Fruit fly (Drosophila melanogaster) whole organism, embryonic: Measurements from ENCODE around the gene CG15888.

Source experiments
- ATbp ChIP-seq: fragments of 200-800 bp; sonication (Bioruptor generic); optimal IDR thresholded peaks from 2 replicates; lab custom pipeline; 2017; ENCODE audit warnings: missing biosample characterization, mild to moderate bottlenecking, missing genetic modification characterization, missing genetic modification reagents
- Awh ChIP-seq: fragments of 200-800 bp; sonication (Bioruptor generic); IDR thresholded peaks from 2 replicates; pipeline ENCODE4, ENCODE4 v1.3.6; 2022; ENCODE audit warnings: missing biosample characterization, missing genetic modification characterization
- BEAF-32 ChIP-seq: fragments of 200-800 bp; sonication (Bioruptor generic); optimal IDR thresholded peaks from 3 replicates; lab custom pipeline; 2017; ENCODE audit warnings: missing biosample characterization, missing genetic modification characterization, mild to moderate bottlenecking, moderate library complexity, missing genetic modification reagents
- Blimp-1 ChIP-seq: fragments of 200-800 bp; sonication (Bioruptor generic); optimal IDR thresholded peaks from 3 replicates; lab custom pipeline; 2018; ENCODE audit warnings: missing biosample characterization, missing genetic modification characterization, mild to moderate bottlenecking, moderate library complexity, missing genetic modification reagents
- CG12071 ChIP-seq: fragments of 200-800 bp; sonication (Bioruptor generic); optimal IDR thresholded peaks from 3 replicates; lab custom pipeline; 2018; ENCODE audit warnings: missing biosample characterization, mild to moderate bottlenecking, missing genetic modification characterization
- CG12659 ChIP-seq: fragments of 200-800 bp; sonication (Bioruptor generic); optimal IDR thresholded peaks from 3 replicates; lab custom pipeline; 2017; ENCODE audit warnings: mild to moderate bottlenecking, missing biosample characterization, missing genetic modification reagents, missing genetic modification characterization
- CG14860 ChIP-seq: fragments of 200-800 bp; sonication (Bioruptor generic); IDR thresholded peaks from 3 replicates; pipeline ENCODE4 v1.3.6; 2022; ENCODE audit warnings: missing biosample characterization, missing genetic modification characterization; ENCODE audit not compliant: partially characterized antibody
- CG15479 ChIP-seq: fragments of 200-800 bp; sonication (Bioruptor generic); optimal IDR thresholded peaks from 3 replicates; lab custom pipeline; 2019; ENCODE audit warnings: missing biosample characterization, mild to moderate bottlenecking, missing genetic modification characterization, moderate library complexity
- CG2120 ChIP-seq: fragments of 200-800 bp; sonication (Bioruptor generic); optimal IDR thresholded peaks from 3 replicates; lab custom pipeline; 2016; ENCODE audit warnings: missing biosample characterization, missing genetic modification characterization
- CG2678 ChIP-seq: fragments of 200-800 bp; sonication (Bioruptor generic); optimal IDR thresholded peaks from 3 replicates; lab custom pipeline; 2019; ENCODE audit warnings: missing biosample characterization, mild to moderate bottlenecking, missing genetic modification characterization, moderate library complexity
- CG30403 ChIP-seq: fragments of 200-800 bp; sonication (Bioruptor generic); optimal IDR thresholded peaks from 3 replicates; lab custom pipeline; 2016; ENCODE audit warnings: missing biosample characterization, missing genetic modification characterization
- CG31365 ChIP-seq: fragments of 200-800 bp; sonication (Bioruptor generic); optimal IDR thresholded peaks from 2 replicates; lab custom pipeline; 2018; ENCODE audit warnings: missing biosample characterization, mild to moderate bottlenecking, missing genetic modification characterization
- CG3163 ChIP-seq: fragments of 200-800 bp; sonication (Bioruptor generic); optimal IDR thresholded peaks from 3 replicates; lab custom pipeline; 2016; ENCODE audit warnings: missing biosample characterization, missing genetic modification characterization
- CG3281 ChIP-seq: fragments of 200-800 bp; sonication (Bioruptor generic); optimal IDR thresholded peaks from 3 replicates; lab custom pipeline; 2017; ENCODE audit warnings: missing biosample characterization, mild to moderate bottlenecking, missing genetic modification characterization
- CG6254 ChIP-seq: fragments of 200-800 bp; sonication (Bioruptor generic); optimal IDR thresholded peaks from 3 replicates; lab custom pipeline; 2017; ENCODE audit warnings: mild to moderate bottlenecking, missing biosample characterization, missing genetic modification reagents, missing genetic modification characterization
- CG6854 ChIP-seq: fragments of 200-800 bp; sonication (Bioruptor generic); optimal IDR thresholded peaks from 3 replicates; lab custom pipeline; 2017; ENCODE audit warnings: missing biosample characterization, mild to moderate bottlenecking, missing genetic modification characterization
- CG7963 ChIP-seq: fragments of 200-800 bp; sonication (Bioruptor generic); IDR thresholded peaks from 3 replicates; pipeline ENCODE4 v1.3.6; 2022; ENCODE audit warnings: missing biosample characterization, missing genetic modification characterization; ENCODE audit not compliant: partially characterized antibody
- CG8290 ChIP-seq, 3 experiments: fragments of 200-800 bp; sonication (Bioruptor generic); optimal IDR thresholded peaks; 2 replicates each; lab custom pipeline; 2016 to 2019; ENCODE audit warnings: missing biosample characterization in 3 of 3, missing genetic modification characterization in 3 of 3, mild to moderate bottlenecking in 2 of 3, moderate library complexity in 1 of 3
- CG8765 ChIP-seq: fragments of 200-800 bp; sonication (Bioruptor generic); IDR thresholded peaks from 2 replicates; pipeline ENCODE4 v1.3.6; 2022; ENCODE audit warnings: missing biosample characterization, missing genetic modification characterization
- CoRest ChIP-seq: fragments of 200-800 bp; sonication (Bioruptor generic); optimal IDR thresholded peaks from 3 replicates; lab custom pipeline; 2018; ENCODE audit warnings: missing biosample characterization, mild to moderate bottlenecking, missing genetic modification characterization, moderate library complexity
- CrebB ChIP-seq: fragments of 200-800 bp; sonication (Bioruptor generic); optimal IDR thresholded peaks from 3 replicates; lab custom pipeline; 2018; ENCODE audit warnings: missing biosample characterization, mild to moderate bottlenecking, missing genetic modification characterization
- D ChIP-seq, 2 experiments: fragments of 200-800 bp in 1 of 2; fragments of >200 bp in 1 of 2; sonication (Bioruptor generic) in 1 of 2; optimal IDR thresholded peaks; 2 replicates in 1 of 2; 3 replicates in 1 of 2; lab custom pipeline; 2017; ENCODE audit warnings: mild to moderate bottlenecking in 1 of 2, missing biosample characterization in 1 of 2, missing genetic modification characterization in 1 of 2, missing genetic modification reagents in 1 of 2
- Dek ChIP-seq: fragments of 200-800 bp; sonication (Bioruptor generic); optimal IDR thresholded peaks from 3 replicates; lab custom pipeline; 2019; ENCODE audit warnings: missing biosample characterization, mild to moderate bottlenecking, missing genetic modification characterization, moderate library complexity
- Doc2 ChIP-seq: fragments of 200-800 bp; sonication (Bioruptor generic); IDR thresholded peaks from 2 replicates; pipeline ENCODE4 v1.3.6; 2022; ENCODE audit warnings: missing biosample characterization, missing genetic modification characterization
- Doc3 ChIP-seq: fragments of 200-800 bp; sonication (Bioruptor generic); IDR thresholded peaks from 3 replicates; pipeline ENCODE4 v1.3.6; 2022; ENCODE audit warnings: missing biosample characterization, missing genetic modification characterization; ENCODE audit not compliant: partially characterized antibody
- HmgZ ChIP-seq: fragments of 200-800 bp; sonication (Bioruptor generic); optimal IDR thresholded peaks from 2 replicates; lab custom pipeline; 2018; ENCODE audit warnings: missing biosample characterization, mild to moderate bottlenecking, missing genetic modification characterization
- Kr ChIP-seq: fragments of 200-800 bp; sonication (Bioruptor generic); optimal IDR thresholded peaks from 2 replicates; lab custom pipeline; 2017; ENCODE audit warnings: missing biosample characterization, mild to moderate bottlenecking, missing genetic modification characterization
- Lpt ChIP-seq: fragments of >200 bp; optimal IDR thresholded peaks from 2 replicates; lab custom pipeline; 2018; ENCODE audit warnings: missing biosample characterization, missing genetic modification characterization
- Nf-YA ChIP-seq: fragments of 200-800 bp; sonication (Bioruptor generic); IDR thresholded peaks from 2 replicates; pipeline ENCODE4 v1.3.6; 2022; ENCODE audit warnings: missing biosample characterization, missing genetic modification characterization
- Pdp1 ChIP-seq, 2 experiments: fragments of 200-800 bp; sonication (Bioruptor generic); optimal IDR thresholded peaks; 3 replicates each; lab custom pipeline; 2016; ENCODE audit warnings: missing biosample characterization in 2 of 2, missing genetic modification characterization in 2 of 2, mild to moderate bottlenecking in 1 of 2, moderate library complexity in 1 of 2
- Sox102F ChIP-seq: fragments of 200-800 bp; sonication (Bioruptor generic); optimal IDR thresholded peaks from 2 replicates; lab custom pipeline; 2018; ENCODE audit warnings: missing biosample characterization, mild to moderate bottlenecking, missing genetic modification characterization, moderate library complexity
- Taf1 ChIP-seq: fragments of 200-800 bp; sonication (Bioruptor generic); IDR thresholded peaks from 2 replicates; pipeline ENCODE4 v1.3.6; 2022; ENCODE audit warnings: missing biosample characterization, missing genetic modification characterization
- amos ChIP-seq: fragments of 200-800 bp; sonication (Bioruptor generic); IDR thresholded peaks from 2 replicates; pipeline ENCODE4 v1.3.6; 2022; ENCODE audit warnings: missing biosample characterization, missing genetic modification characterization; ENCODE audit not compliant: partially characterized antibody
- ap ChIP-seq: fragments of 200-800 bp; sonication (Bioruptor generic); IDR thresholded peaks from 2 replicates; pipeline ENCODE4 v1.3.6; 2022; ENCODE audit warnings: missing biosample characterization, missing genetic modification characterization
- chm ChIP-seq: fragments of 200-800 bp; sonication (Bioruptor generic); IDR thresholded peaks from 2 replicates; pipeline ENCODE4 v1.3.6; 2022; ENCODE audit warnings: missing biosample characterization, missing genetic modification characterization
- dmrt99B ChIP-seq: fragments of 200-800 bp; sonication (Bioruptor generic); optimal IDR thresholded peaks from 2 replicates; lab custom pipeline; 2018; ENCODE audit warnings: missing biosample characterization, mild to moderate bottlenecking, missing genetic modification characterization, moderate library complexity
- exex ChIP-seq: fragments of 200-800 bp; sonication (Bioruptor generic); optimal IDR thresholded peaks from 4 replicates; lab custom pipeline; 2018; ENCODE audit warnings: missing biosample characterization, mild to moderate bottlenecking, missing genetic modification characterization, moderate library complexity
- gcm ChIP-seq: fragments of 200-800 bp; sonication (Bioruptor generic); optimal IDR thresholded peaks from 2 replicates; lab custom pipeline; 2019; ENCODE audit warnings: missing biosample characterization, mild to moderate bottlenecking, missing genetic modification characterization, moderate library complexity
- inv ChIP-seq: fragments of 200-800 bp; sonication (Bioruptor generic); IDR thresholded peaks from 2 replicates; pipeline ENCODE4 v1.3.6; 2022; ENCODE audit warnings: missing biosample characterization, missing genetic modification characterization; ENCODE audit not compliant: partially characterized antibody
- lilli ChIP-seq: fragments of 200-800 bp; sonication (Bioruptor generic); optimal IDR thresholded peaks from 3 replicates; lab custom pipeline; 2016; ENCODE audit warnings: missing biosample characterization, missing genetic modification characterization
- lola ChIP-seq, 3 experiments: fragments of >200 bp in 2 of 3; fragments of 200-800 bp in 1 of 3; sonication (Bioruptor generic) in 1 of 3; optimal IDR thresholded peaks; 2 replicates each; lab custom pipeline; 2017 to 2019; ENCODE audit warnings: missing biosample characterization in 3 of 3, missing genetic modification characterization in 3 of 3, mild to moderate bottlenecking in 1 of 3, moderate library complexity in 1 of 3
- mld ChIP-seq: fragments of 200-800 bp; sonication (Bioruptor generic); IDR thresholded peaks from 3 replicates; pipeline ENCODE4 v1.3.6; 2022; ENCODE audit warnings: missing biosample characterization, missing genetic modification characterization; ENCODE audit not compliant: partially characterized antibody
- org-1 ChIP-seq: fragments of 200-800 bp; sonication (Bioruptor generic); optimal IDR thresholded peaks from 2 replicates; lab custom pipeline; 2017; ENCODE audit warnings: missing biosample characterization, missing genetic modification characterization
- pros ChIP-seq: fragments of 200-800 bp; sonication (Bioruptor generic); optimal IDR thresholded peaks from 3 replicates; lab custom pipeline; 2019; ENCODE audit warnings: missing biosample characterization, mild to moderate bottlenecking, missing genetic modification characterization, moderate library complexity
- slp2 ChIP-seq: fragments of 200-800 bp; sonication (Bioruptor generic); optimal IDR thresholded peaks from 2 replicates; lab custom pipeline; 2016; ENCODE audit warnings: missing biosample characterization, missing genetic modification characterization
- unc-4 ChIP-seq: fragments of 200-800 bp; sonication (Bioruptor generic); IDR thresholded peaks from 2 replicates; pipeline ENCODE4 v1.3.6; 2022; ENCODE audit warnings: missing biosample characterization, missing genetic modification characterization; ENCODE audit not compliant: partially characterized antibody
- vnd ChIP-seq: fragments of 200-800 bp; sonication (Bioruptor generic); IDR thresholded peaks from 3 replicates; pipeline ENCODE4 v1.3.6; 2022; ENCODE audit warnings: missing biosample characterization, missing genetic modification characterization; ENCODE audit not compliant: partially characterized antibody

CG15888 gene

DNA sequence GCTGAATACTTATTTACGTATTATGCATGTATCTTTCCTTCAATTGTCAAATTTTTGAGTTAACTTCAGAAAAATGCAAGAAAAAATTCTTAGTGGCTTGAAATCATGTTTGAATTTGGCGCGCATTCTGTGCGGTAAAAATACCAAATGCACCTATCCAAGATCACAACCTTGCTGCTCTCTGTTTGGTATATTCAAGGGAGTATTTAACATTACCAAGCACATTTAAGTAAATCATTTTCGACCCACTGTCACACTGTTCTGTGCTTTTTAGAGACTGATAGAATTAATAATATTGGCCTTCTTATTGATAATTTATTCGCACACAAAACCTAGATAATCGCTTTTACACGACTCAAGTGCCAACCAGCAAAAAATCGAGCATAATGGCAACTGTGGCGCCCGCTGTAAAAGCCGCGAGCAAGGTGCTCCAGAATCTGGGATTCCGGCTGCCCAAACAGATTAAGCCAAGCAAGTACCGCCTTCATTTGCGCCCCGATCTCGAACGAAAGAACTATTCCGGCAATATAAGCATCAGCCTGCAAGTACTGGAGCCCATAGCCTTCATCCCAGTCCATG is 22.9 kb upstream of the CG15888 start (continued):
- TF ChIP-seq CG15479, result no peak
- no peak for TF ChIP-seq CG6854
- TF ChIP-seq CG30403 (GFP tag; lab: Kevin White, UChicago), result no peak
- TF ChIP-seq amos (GFP tag; lab: Robert Waterston, UW), result peak; percentile 6; the same call in 1 of the 2 replicates
- TF ChIP-seq CG12659, result peak; percentile 61
- peak; percentile 44 for TF ChIP-seq BEAF-32 (GFP tag; lab: Kevin White, UChicago)
- peak in 1 of 2 experiments; percentile 39 for TF ChIP-seq Pdp1 (GFP tag; optimal IDR thresholded peaks at IDR 0.05; lab: Kevin White, UChicago)
- TF ChIP-seq CG31365 (tag; lab: Kevin White, UChicago), result no peak
- no peak for TF ChIP-seq org-1 (GFP tag; lab: Kevin White, UChicago)
- TF ChIP-seq CrebB (tag; lab: Kevin White, UChicago), result no peak
- TF ChIP-seq D (optimal IDR thresholded peaks at IDR 0.05; lab: Kevin White, UChicago), result no peak
- TF ChIP-seq D (GFP tag; optimal IDR thresholded peaks at IDR 0.05; lab: Kevin White, UChicago), result no peak
- no peak for TF ChIP-seq CG12071 (GFP tag; lab: Kevin White, UChicago)
- no peak for TF ChIP-seq CG14860 (GFP tag; lab: Robert Waterston, UW)
- TF ChIP-seq CG2678, result no peak
- TF ChIP-seq unc-4 (GFP tag; lab: Robert Waterston, UW), result no peak
- TF ChIP-seq Taf1 (GFP tag; lab: Robert Waterston, UW), result no peak
- TF ChIP-seq HmgZ, result peak; percentile 65
- TF ChIP-seq CG8290 (GFP tag; optimal IDR thresholded peaks at IDR 0.05; lab: Kevin White, UChicago), result no peak
- no peak for TF ChIP-seq CG8290 (tag; optimal IDR thresholded peaks at IDR 0.05; lab: Kevin White, UChicago)
- TF ChIP-seq Blimp-1, result no peak
- TF ChIP-seq CG3281 (GFP tag; lab: Kevin White, UChicago), result no peak
- TF ChIP-seq CG8765 (GFP tag; lab: Robert Waterston, UW), result no peak
- TF ChIP-seq CG2120 (GFP tag; lab: Kevin White, UChicago), result no peak
- TF ChIP-seq CG6254, result no peak
- TF ChIP-seq Kr (GFP tag; lab: Kevin White, UChicago), result no peak
- no peak for TF ChIP-seq dmrt99B (tag; lab: Kevin White, UChicago)
- TF ChIP-seq lola (GFP tag; optimal IDR thresholded peaks at IDR 0.05; lab: Kevin White, UChicago), result no peak
- no peak for TF ChIP-seq Nf-YA
- no peak for TF ChIP-seq lilli (GFP tag; lab: Kevin White, UChicago)
- no peak for TF ChIP-seq Awh (GFP tag; lab: Robert Waterston, UW)
- TF ChIP-seq exex (tag; lab: Kevin White, UChicago), result peak; percentile 22
- no peak for TF ChIP-seq slp2 (GFP tag; lab: Kevin White, UChicago)
- TF ChIP-seq CG3163 (GFP tag; lab: Kevin White, UChicago), result no peak
- TF ChIP-seq Sox102F (GFP tag; lab: Kevin White, UChicago), result no peak
- TF ChIP-seq ap, result no peak
- 0 out of 3 replicates have a peak, but pooled peaks have one; percentile 35 for TF ChIP-seq vnd (GFP tag; lab: Robert Waterston, UW)
- no peak for TF ChIP-seq gcm (GFP tag; lab: Kevin White, UChicago)
- TF ChIP-seq Doc3 (GFP tag; lab: Robert Waterston, UW), result no peak
- no peak for TF ChIP-seq Lpt (GFP tag; lab: Kevin White, UChicago)
- TF ChIP-seq ATbp (GFP tag; lab: Kevin White, UChicago), result no peak
- no peak for TF ChIP-seq Dek (tag; lab: Kevin White, UChicago)
- no peak for TF ChIP-seq pros
- no peak for TF ChIP-seq Doc2 (GFP tag; lab: Robert Waterston, UW)
- no peak for TF ChIP-seq mld (GFP tag; lab: Robert Waterston, UW)
- no peak for TF ChIP-seq CoRest (tag; lab: Kevin White, UChicago)
- TF ChIP-seq CG7963 (GFP tag; lab: Robert Waterston, UW), result no peak
- no peak for TF ChIP-seq inv
- TF ChIP-seq chm (GFP tag; lab: Robert Waterston, UW), result no peak
